Worm (Caenorhabditis elegans) whole organism, L2 larva: ENCODE results near the gene C50F4.10.

Source experiments
- C34F6.9 ChIP-seq: fragments of 150-350 bp; optimal IDR thresholded peaks from 2 replicates; lab custom pipeline; 2014; ENCODE audit warnings: missing biosample characterization, missing genetic modification characterization
- F13H6.1 ChIP-seq: sonication (generic microtip); optimal IDR thresholded peaks from 2 replicates; lab custom pipeline; 2016; ENCODE audit warnings: missing genetic modification characterization, missing compliant biosample characterization
- R02D3.7 ChIP-seq: fragments of 150-350 bp; optimal IDR thresholded peaks from 2 replicates; lab custom pipeline; 2014; ENCODE audit warnings: missing biosample characterization, missing genetic modification characterization
- Y55F3AM.14 ChIP-seq: fragments of 200-800 bp; sonication (Bioruptor generic); optimal IDR thresholded peaks from 2 replicates; lab custom pipeline; 2018; ENCODE audit warnings: mild to moderate bottlenecking, missing genetic modification characterization, missing compliant biosample characterization
- ZK546.5 ChIP-seq: sonication (generic microtip); optimal IDR thresholded peaks from 2 replicates; lab custom pipeline; 2017; ENCODE audit warnings: missing biosample characterization, missing genetic modification characterization
- alr-1 ChIP-seq: fragments of 150-350 bp; optimal IDR thresholded peaks from 2 replicates; lab custom pipeline; 2014; ENCODE audit warnings: missing biosample characterization, missing genetic modification characterization
- aly-2 ChIP-seq: fragments of 150-350 bp; optimal IDR thresholded peaks from 2 replicates; lab custom pipeline; 2014; ENCODE audit warnings: missing biosample characterization, missing genetic modification characterization
- ama-1 ChIP-seq: fragments of 150-350 bp; optimal IDR thresholded peaks from 2 replicates; lab custom pipeline; 2018; ENCODE audit warnings: inconsistent platforms
- blmp-1 ChIP-seq: sonication (generic microtip); optimal IDR thresholded peaks from 2 replicates; lab custom pipeline; 2017; ENCODE audit warnings: missing genetic modification characterization, mild to moderate bottlenecking, missing compliant biosample characterization, antibody characterized with exemption, moderate library complexity; ENCODE audit not compliant: insufficient read depth
- ceh-16 ChIP-seq: fragments of 150-350 bp; optimal IDR thresholded peaks from 2 replicates; lab custom pipeline; 2014; ENCODE audit warnings: missing biosample characterization, missing genetic modification characterization
- ceh-82 ChIP-seq: fragments of 150-350 bp; optimal IDR thresholded peaks from 2 replicates; lab custom pipeline; 2014; ENCODE audit warnings: missing biosample characterization, missing genetic modification characterization
- crh-2 ChIP-seq: sonication (generic microtip); optimal IDR thresholded peaks from 2 replicates; lab custom pipeline; 2017; ENCODE audit warnings: missing biosample characterization, missing genetic modification characterization
- dmd-4 ChIP-seq: sonication (generic microtip); optimal IDR thresholded peaks from 2 replicates; lab custom pipeline; 2017; ENCODE audit warnings: missing biosample characterization, missing genetic modification characterization
- egl-27 ChIP-seq: sonication (generic microtip); optimal IDR thresholded peaks from 3 replicates; lab custom pipeline; 2017; ENCODE audit warnings: missing biosample characterization, missing genetic modification reagents, missing genetic modification characterization
- elt-1 ChIP-seq: fragments of 150-350 bp; optimal IDR thresholded peaks from 2 replicates; lab custom pipeline; 2014; ENCODE audit warnings: missing biosample characterization, missing genetic modification characterization
- elt-3 ChIP-seq: sonication (generic microtip); optimal IDR thresholded peaks from 2 replicates; lab custom pipeline; 2017; ENCODE audit warnings: missing biosample characterization, missing genetic modification characterization
- fos-1 ChIP-seq: fragments of 150-350 bp; optimal IDR thresholded peaks from 2 replicates; lab custom pipeline; 2014; ENCODE audit warnings: missing biosample characterization, missing genetic modification characterization
- gmeb-1 ChIP-seq: fragments of 150-350 bp; optimal IDR thresholded peaks from 2 replicates; lab custom pipeline; 2014; ENCODE audit warnings: missing biosample characterization, missing genetic modification characterization
- lin-11 ChIP-seq: fragments of 150-350 bp; sonication (generic microtip); optimal IDR thresholded peaks from 2 replicates; lab custom pipeline; 2014; ENCODE audit warnings: missing biosample characterization, missing genetic modification characterization, inconsistent platforms, mixed read lengths
- lin-13 ChIP-seq: fragments of 150-350 bp; optimal IDR thresholded peaks from 2 replicates; lab custom pipeline; 2014; ENCODE audit warnings: missing biosample characterization, missing genetic modification reagents, missing genetic modification characterization
- lin-39 ChIP-seq: fragments of 150-350 bp; optimal IDR thresholded peaks from 2 replicates; lab custom pipeline; 2014; ENCODE audit warnings: missing biosample characterization, missing genetic modification reagents, missing genetic modification characterization
- lsy-2 ChIP-seq, 2 experiments: fragments of 150-350 bp in 1 of 2; sonication (generic microtip) in 1 of 2; optimal IDR thresholded peaks; 2 replicates each; lab custom pipeline; 2014 to 2017; ENCODE audit warnings: missing biosample characterization in 2 of 2, missing genetic modification characterization in 2 of 2
- mab-5 ChIP-seq: fragments of 150-350 bp; optimal IDR thresholded peaks from 2 replicates; lab custom pipeline; 2014; ENCODE audit warnings: missing biosample characterization, missing genetic modification characterization
- mbf-1 ChIP-seq: sonication (generic microtip); optimal IDR thresholded peaks from 2 replicates; lab custom pipeline; 2017; ENCODE audit warnings: missing biosample characterization, missing genetic modification characterization
- mdl-1 ChIP-seq, 2 experiments: fragments of 150-350 bp in 1 of 2; sonication (generic microtip) in 1 of 2; optimal IDR thresholded peaks; 2 replicates each; lab custom pipeline; 2017; ENCODE audit warnings: missing biosample characterization in 2 of 2, missing genetic modification characterization in 2 of 2
- nhr-10 ChIP-seq: sonication (generic microtip); optimal IDR thresholded peaks from 2 replicates; lab custom pipeline; 2017; ENCODE audit warnings: missing biosample characterization, missing genetic modification characterization
- nhr-11 ChIP-seq: fragments of 150-350 bp; optimal IDR thresholded peaks from 2 replicates; lab custom pipeline; 2014; ENCODE audit warnings: missing biosample characterization, missing genetic modification characterization
- nhr-12 ChIP-seq: fragments of 150-350 bp; optimal IDR thresholded peaks from 2 replicates; lab custom pipeline; 2014; ENCODE audit warnings: missing biosample characterization, missing genetic modification characterization
- nhr-129 ChIP-seq: fragments of 150-350 bp; optimal IDR thresholded peaks from 2 replicates; lab custom pipeline; 2014; ENCODE audit warnings: missing biosample characterization, missing genetic modification characterization
- nhr-21 ChIP-seq: fragments of 150-350 bp; optimal IDR thresholded peaks from 2 replicates; lab custom pipeline; 2014; ENCODE audit warnings: missing biosample characterization, missing genetic modification characterization
- nhr-23 ChIP-seq: fragments of 150-350 bp; optimal IDR thresholded peaks from 2 replicates; lab custom pipeline; 2014; ENCODE audit warnings: missing biosample characterization, missing genetic modification reagents, missing genetic modification characterization
- nhr-237 ChIP-seq: fragments of 150-350 bp; optimal IDR thresholded peaks from 2 replicates; lab custom pipeline; 2014; ENCODE audit warnings: missing biosample characterization, missing genetic modification characterization
- nhr-25 ChIP-seq: fragments of 150-350 bp; sonication (generic microtip); optimal IDR thresholded peaks from 3 replicates; lab custom pipeline; 2014; ENCODE audit warnings: missing biosample characterization, missing genetic modification characterization
- nhr-6 ChIP-seq: fragments of 150-350 bp; optimal IDR thresholded peaks from 2 replicates; lab custom pipeline; 2014; ENCODE audit warnings: missing biosample characterization, missing genetic modification characterization
- nhr-77 ChIP-seq: fragments of 150-350 bp; optimal IDR thresholded peaks from 2 replicates; lab custom pipeline; 2014; ENCODE audit warnings: missing biosample characterization, missing genetic modification characterization
- peb-1 ChIP-seq: fragments of 150-350 bp; optimal IDR thresholded peaks from 2 replicates; lab custom pipeline; 2014; ENCODE audit warnings: missing biosample characterization, missing genetic modification characterization
- sem-4 ChIP-seq: fragments of 150-350 bp; optimal IDR thresholded peaks from 2 replicates; lab custom pipeline; 2014; ENCODE audit warnings: missing biosample characterization, missing genetic modification reagents, missing genetic modification characterization
- skn-1 ChIP-seq: sonication (generic microtip); optimal IDR thresholded peaks from 2 replicates; lab custom pipeline; 2017; ENCODE audit warnings: missing biosample characterization, missing genetic modification characterization
- sma-3 ChIP-seq: sonication (generic microtip); optimal IDR thresholded peaks from 2 replicates; lab custom pipeline; 2016; ENCODE audit warnings: missing genetic modification reagents, missing genetic modification characterization, missing compliant biosample characterization
- sma-9 ChIP-seq, 2 experiments: fragments of 150-350 bp in 1 of 2; sonication (generic microtip) in 1 of 2; optimal IDR thresholded peaks; 2 replicates each; lab custom pipeline; 2014 to 2016; ENCODE audit warnings: missing genetic modification characterization in 2 of 2, mild to moderate bottlenecking in 1 of 2, missing biosample characterization in 1 of 2, missing compliant biosample characterization in 1 of 2, missing genetic modification reagents in 1 of 2, moderate library complexity in 1 of 2
- snpc-4 ChIP-seq: fragments of 150-350 bp; optimal IDR thresholded peaks from 2 replicates; lab custom pipeline; 2014; ENCODE audit warnings: missing biosample characterization, missing genetic modification characterization
- unc-39 ChIP-seq: fragments of 150-350 bp; optimal IDR thresholded peaks from 2 replicates; lab custom pipeline; 2014; ENCODE audit warnings: missing biosample characterization, missing genetic modification characterization
- unc-55 ChIP-seq: fragments of 150-350 bp; sonication (generic microtip); optimal IDR thresholded peaks from 3 replicates; lab custom pipeline; 2014; ENCODE audit warnings: missing biosample characterization, missing genetic modification reagents, missing genetic modification characterization
- unc-62 ChIP-seq: fragments of 150-350 bp; optimal IDR thresholded peaks from 2 replicates; lab custom pipeline; 2014; ENCODE audit warnings: missing biosample characterization, missing genetic modification reagents, missing genetic modification characterization
- zag-1 ChIP-seq: fragments of 150-350 bp; optimal IDR thresholded peaks from 2 replicates; lab custom pipeline; 2014; ENCODE audit warnings: missing biosample characterization, missing genetic modification characterization
- ztf-1 ChIP-seq: fragments of 200-800 bp; sonication (Bioruptor generic); conservative IDR thresholded peaks from 2 replicates; pipeline ENCODE4 v1.3.6; 2022; ENCODE audit warnings: missing genetic modification characterization, missing compliant biosample characterization
- ztf-11 ChIP-seq: sonication (generic microtip); optimal IDR thresholded peaks from 2 replicates; lab custom pipeline; 2017; ENCODE audit warnings: missing biosample characterization, missing genetic modification characterization
- ztf-4 ChIP-seq: fragments of 150-350 bp; optimal IDR thresholded peaks from 2 replicates; lab custom pipeline; 2014; ENCODE audit warnings: missing biosample characterization, missing genetic modification characterization

The C50F4.10 gene

ce11 chrV:9504474-9504960 is 26.9 kb downstream of the C50F4.10 start, which contains the start of gene haao-1:
Gene haao-1, plus strand, starts transcription at chrV:9504910.
- TF ChIP-seq fos-1 (tag; lab: Kevin White, UChicago) (no peak), elt-1 (tag; lab: Kevin White, UChicago) (no peak), R02D3.7 (tag; lab: Kevin White, UChicago) (no peak), ama-1 (lab: Kevin White, UChicago) (no peak), Y55F3AM.14 (GFP tag; lab: Kevin White, UChicago) (no peak), nhr-6 (tag; lab: Kevin White, UChicago) (no peak), sem-4 (no peak), nhr-77 (tag; lab: Kevin White, UChicago) (no peak), dmd-4 (tag; lab: Kevin White, UChicago) (no peak), ztf-1 (no peak), unc-39 (tag; lab: Kevin White, UChicago) (no peak), mbf-1 (tag; lab: Kevin White, UChicago) (no peak), mdl-1 (tag; optimal IDR thresholded peaks at IDR 0.05; lab: Kevin White, UChicago) (no peak), C34F6.9 (no peak), ztf-4 (tag; lab: Kevin White, UChicago) (no peak), nhr-237 (tag; lab: Kevin White, UChicago) (no peak), lsy-2 (tag; optimal IDR thresholded peaks at IDR 0.05; lab: Kevin White, UChicago) (no peak), crh-2 (tag; lab: Kevin White, UChicago) (no peak)

ce11 chrV:9503152-9503817 is 28.1 kb downstream of the C50F4.10 start:
- TF ChIP-seq blmp-1 (tag; lab: Kevin White, UChicago) (no peak), nhr-129 (peak; percentile 76), zag-1 (tag; lab: Kevin White, UChicago) (no peak), ztf-11 (tag; lab: Kevin White, UChicago) (no peak), mab-5 (tag; lab: Kevin White, UChicago) (no peak), gmeb-1 (peak; percentile 66), unc-55 (GFP tag; lab: Kevin White, UChicago) (no peak), lin-39 (tag; lab: Kevin White, UChicago) (no peak), skn-1 (tag; lab: Kevin White, UChicago) (no peak), sem-4 (peak; percentile 34), nhr-12 (tag; lab: Kevin White, UChicago) (no peak), lin-13 (GFP tag; lab: Kevin White, UChicago) (peak; percentile 54), nhr-237 (tag; lab: Kevin White, UChicago) (no peak), aly-2 (tag; lab: Kevin White, UChicago) (no peak), ceh-16 (peak; percentile 48), lsy-2 (tag; optimal IDR thresholded peaks at IDR 0.05; lab: Kevin White, UChicago) (peak; percentile 54 to 56), ztf-4 (tag; lab: Kevin White, UChicago) (peak; percentile 45), nhr-10 (peak; percentile 4), egl-27 (tag; lab: Kevin White, UChicago) (peak; percentile 67), ztf-1 (no peak), mdl-1 (tag; optimal IDR thresholded peaks at IDR 0.05; lab: Kevin White, UChicago) (no peak), unc-39 (tag; lab: Kevin White, UChicago) (no peak), crh-2 (tag; lab: Kevin White, UChicago) (peak; percentile 38), peb-1 (tag; lab: Kevin White, UChicago) (no peak), sma-3 (GFP tag; lab: Kevin White, UChicago) (peak; percentile 75), C34F6.9 (peak; percentile 53), fos-1 (tag; lab: Kevin White, UChicago) (peak; percentile 44), R02D3.7 (tag; lab: Kevin White, UChicago) (no peak), dmd-4 (tag; lab: Kevin White, UChicago) (no peak), sma-9 (GFP tag; optimal IDR thresholded peaks at IDR 0.05; lab: Kevin White, UChicago) (peak; percentile 59), sma-9 (tag; optimal IDR thresholded peaks at IDR 0.05; lab: Kevin White, UChicago) (no peak), elt-1 (tag; lab: Kevin White, UChicago) (no peak), alr-1 (tag; lab: Kevin White, UChicago) (no peak), Y55F3AM.14 (GFP tag; lab: Kevin White, UChicago) (peak; percentile 60), elt-3 (no peak), nhr-23 (tag; lab: Kevin White, UChicago) (no peak), lin-11 (tag; lab: Kevin White, UChicago) (peak; percentile 51), nhr-77 (tag; lab: Kevin White, UChicago) (no peak), ceh-82 (tag; lab: Kevin White, UChicago) (no peak), nhr-21 (peak; percentile 71), nhr-6 (tag; lab: Kevin White, UChicago) (no peak), ZK546.5 (tag; lab: Kevin White, UChicago) (no peak), unc-62 (no peak), ama-1 (lab: Kevin White, UChicago) (no peak), snpc-4 (peak; percentile 95), nhr-25 (tag; lab: Kevin White, UChicago) (peak; percentile 54), nhr-11 (tag; lab: Kevin White, UChicago) (no peak), mbf-1 (tag; lab: Kevin White, UChicago) (no peak), F13H6.1 (tag; lab: Kevin White, UChicago) (peak; percentile 57)
